Worm (Caenorhabditis elegans): ENCODE data around the gene nhr-92.
"Not testable (repeated sequence)": the region's sequence is repeated elsewhere in the genome, so short reads cannot be mapped to it uniquely, and the experiment has no call there.

The nhr-92 gene

DNA sequence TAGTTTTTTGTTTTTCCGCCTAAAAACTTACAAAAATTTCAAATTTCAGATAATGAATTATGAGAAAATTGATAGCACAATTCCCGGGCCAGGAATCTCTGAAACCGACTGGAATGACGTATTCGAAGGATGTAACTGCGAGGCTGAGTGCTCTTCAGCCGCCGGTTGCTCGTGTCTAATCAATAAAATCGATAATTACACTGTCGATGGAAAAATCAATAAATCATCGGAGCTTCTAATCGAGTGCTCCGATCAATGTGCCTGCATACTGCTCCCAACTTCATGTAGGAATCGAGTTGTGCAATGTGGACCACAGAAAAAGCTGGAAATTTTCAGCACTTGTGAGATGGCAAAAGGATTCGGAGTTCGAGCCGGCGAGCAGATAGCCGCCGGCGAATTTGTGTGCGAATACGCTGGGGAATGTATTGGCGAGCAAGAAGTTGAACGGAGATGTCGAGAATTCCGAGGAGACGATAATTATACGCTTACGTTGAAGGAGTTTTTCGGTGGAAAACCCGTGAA, 16.9 kb upstream of the nhr-92 start:
- TF ChIP-seq hlh-15 (tag; optimal IDR thresholded peaks at IDR 0.05) (no peak), sdc-2 (tag; optimal IDR thresholded peaks at IDR 0.05) (no peak), ceh-2 (tag; optimal IDR thresholded peaks at IDR 0.05) (no peak)

DNA sequence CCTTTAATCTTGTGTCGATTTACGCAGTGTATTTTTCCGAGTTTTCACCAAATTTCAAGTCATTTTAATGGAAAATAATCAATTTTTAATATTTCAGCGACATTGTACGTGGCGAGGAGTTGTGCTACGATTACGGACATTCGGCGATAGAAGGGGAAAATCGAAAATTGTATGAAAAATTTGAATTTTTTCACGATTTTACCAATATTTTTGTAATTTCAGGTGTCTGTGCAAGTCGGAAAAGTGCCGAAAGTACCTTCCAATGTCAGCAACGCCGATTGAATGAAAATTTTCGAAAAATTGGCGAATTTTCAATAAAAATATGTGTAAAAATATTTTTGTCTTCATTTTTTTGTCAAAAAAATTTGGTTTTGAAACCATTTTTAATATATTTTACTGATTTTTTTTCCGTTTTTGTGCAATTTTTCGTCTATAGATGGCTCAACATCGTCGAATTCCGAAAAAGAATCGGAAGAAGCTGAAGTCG, 14.6 kb upstream of the nhr-92 start, which contains the start of gene Y41D4B.11:
Gene Y41D4B.11, plus strand, starts transcription at position 437 of the 487 bp plus-strand sequence.
- TF ChIP-seq hlh-30 (tag; optimal IDR thresholded peaks at IDR 0.05; ENCODE audit: insufficient read depth): no peak
- no peak for TF ChIP-seq dmd-4 (tag; optimal IDR thresholded peaks at IDR 0.05; ENCODE audit: borderline replicate concordance)
- TF ChIP-seq sdc-2 (tag; optimal IDR thresholded peaks at IDR 0.05): no peak
- no peak for TF ChIP-seq ztf-16 (tag; optimal IDR thresholded peaks at IDR 0.05)
- no peak for TF ChIP-seq ceh-30 (tag; optimal IDR thresholded peaks at IDR 0.05)
- no peak for TF ChIP-seq ets-4 (tag; optimal IDR thresholded peaks at IDR 0.05)
- no peak for TF ChIP-seq odd-2 (tag; optimal IDR thresholded peaks at IDR 0.05)
- no peak for TF ChIP-seq syd-9 (tag; optimal IDR thresholded peaks at IDR 0.05)
- TF ChIP-seq sox-4 (tag; optimal IDR thresholded peaks at IDR 0.05): no peak
- no peak for TF ChIP-seq elt-4 (tag; optimal IDR thresholded peaks at IDR 0.05)
- no peak for TF ChIP-seq elt-2 (tag; optimal IDR thresholded peaks at IDR 0.05)

DNA sequence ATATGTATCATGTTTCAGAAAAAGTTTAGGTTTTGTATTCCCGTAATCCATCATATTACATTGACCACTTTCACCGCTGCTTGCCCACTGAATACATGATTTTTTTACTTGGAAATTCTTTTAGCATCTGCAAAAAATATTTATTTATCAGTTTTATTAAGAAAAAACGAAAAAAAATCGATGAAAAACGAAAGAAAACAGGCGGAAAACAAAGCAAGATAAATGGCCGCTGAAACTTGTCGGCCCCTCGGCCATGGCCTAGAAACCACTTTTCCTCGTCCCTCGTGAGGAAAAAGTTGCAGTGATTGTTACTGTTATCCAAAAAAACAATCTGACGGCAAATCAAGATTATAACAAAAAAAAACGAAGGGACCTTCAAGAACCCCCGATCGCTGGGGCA, 9.9 kb upstream of the nhr-92 start, which contains the start of gene dsl-3:
Gene dsl-3, plus strand, starts transcription at position 301 of the 400 bp plus-strand sequence.
- TF ChIP-seq rnt-1 (tag; optimal IDR thresholded peaks at IDR 0.05); pag-3 (tag; optimal IDR thresholded peaks at IDR 0.05; ENCODE audit: borderline replicate concordance); ceh-14 (tag; optimal IDR thresholded peaks at IDR 0.05): not testable (repeated sequence)

DNA sequence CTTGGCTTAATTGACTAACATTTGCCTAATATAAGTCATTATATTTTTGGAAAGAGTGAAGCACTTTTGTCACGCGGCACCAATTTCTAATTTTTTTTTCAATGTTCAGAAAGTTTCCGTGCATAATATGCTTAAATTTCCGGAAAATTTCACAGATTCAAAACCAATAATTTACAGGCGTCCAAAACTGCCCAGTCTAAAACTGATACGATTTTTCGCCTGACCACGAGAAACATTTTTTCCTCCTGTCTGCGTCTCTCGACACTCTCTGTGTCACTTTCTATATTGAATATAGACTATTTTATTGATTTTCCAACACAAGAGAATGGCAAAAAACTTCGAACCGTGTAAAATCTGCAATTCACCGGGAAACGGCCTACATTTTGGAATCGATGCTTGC, 6.3 kb upstream of the nhr-92 start, which contains the start of gene nhr-122:
Gene nhr-122, plus strand, starts transcription at position 301 of the 400 bp plus-strand sequence.
- TF ChIP-seq ceh-19 (GFP tag; optimal IDR thresholded peaks at IDR 0.05): no peak
- TF ChIP-seq pax-1 (tag; optimal IDR thresholded peaks at IDR 0.05): no peak
- no peak for TF ChIP-seq unc-3 (GFP tag; conservative IDR thresholded peaks at IDR 0.05)
- no peak for TF ChIP-seq unc-3 (tag; optimal IDR thresholded peaks at IDR 0.05)
- TF ChIP-seq lim-6 (tag; optimal IDR thresholded peaks at IDR 0.05): no peak
- TF ChIP-seq pag-3 (tag; optimal IDR thresholded peaks at IDR 0.05; ENCODE audit: borderline replicate concordance): no peak
- TF ChIP-seq hlh-15 (tag; optimal IDR thresholded peaks at IDR 0.05): no peak
- TF ChIP-seq ceh-30 (tag; optimal IDR thresholded peaks at IDR 0.05): no peak
- TF ChIP-seq F13H6.1 (tag; optimal IDR thresholded peaks at IDR 0.05): no peak
- no peak for TF ChIP-seq ceh-22 (tag; optimal IDR thresholded peaks at IDR 0.05)
- no peak for TF ChIP-seq T23F11.4 (GFP tag; optimal IDR thresholded peaks at IDR 0.05)
- TF ChIP-seq odd-2 (tag; optimal IDR thresholded peaks at IDR 0.05): no peak
- TF ChIP-seq ceh-14 (tag; optimal IDR thresholded peaks at IDR 0.05): no peak
- TF ChIP-seq ceh-45 (GFP tag; IDR thresholded peaks at IDR 0.05): no peak

DNA sequence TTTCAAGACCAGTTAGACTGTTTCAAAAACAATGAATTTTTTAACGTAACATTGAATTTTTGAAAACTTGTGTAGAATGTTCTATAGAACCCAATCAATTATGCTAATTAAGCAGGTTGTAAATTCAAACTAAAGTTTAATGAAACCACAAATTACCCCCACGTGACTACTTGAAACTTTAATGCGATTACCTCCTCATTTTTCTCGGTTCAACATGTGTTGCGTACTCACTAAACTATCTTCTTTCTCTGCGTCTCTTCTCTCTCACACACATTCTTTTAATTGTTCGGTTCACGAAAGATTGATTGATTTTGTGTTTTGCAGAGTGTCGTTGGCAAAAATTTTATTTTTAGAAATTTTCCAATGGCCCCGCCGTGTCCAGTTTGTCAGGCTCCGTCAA, 3.8 kb downstream of the nhr-92 start, which contains the start of gene nhr-87:
Gene nhr-87, plus strand, starts transcription at position 318 of the 400 bp plus-strand sequence.
- TF ChIP-seq unc-55 (GFP tag; optimal IDR thresholded peaks at IDR 0.05): peak; percentile 50
- TF ChIP-seq ahr-1 (tag; optimal IDR thresholded peaks at IDR 0.05): no peak

DNA sequence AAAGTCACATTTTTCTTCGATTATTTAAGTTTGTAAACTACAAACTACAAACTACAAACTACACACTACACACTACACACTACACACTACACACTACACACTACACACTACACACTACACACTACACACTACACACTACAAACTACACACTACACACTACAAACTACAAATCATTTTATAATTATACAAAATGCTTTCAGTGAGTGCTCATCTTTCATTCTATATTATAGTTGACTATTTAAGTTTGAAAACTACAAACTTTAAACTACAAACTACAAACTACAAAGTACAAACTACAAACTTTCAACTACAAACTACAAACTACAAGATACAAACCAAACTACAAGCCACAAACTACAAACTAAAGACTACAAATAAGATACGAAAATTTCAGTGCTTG, 4.6 kb downstream of the nhr-92 start:
- TF ChIP-seq sox-4 (tag; optimal IDR thresholded peaks at IDR 0.05) (no peak), ceh-30 (tag; optimal IDR thresholded peaks at IDR 0.05) (peak; percentile 99)

DNA sequence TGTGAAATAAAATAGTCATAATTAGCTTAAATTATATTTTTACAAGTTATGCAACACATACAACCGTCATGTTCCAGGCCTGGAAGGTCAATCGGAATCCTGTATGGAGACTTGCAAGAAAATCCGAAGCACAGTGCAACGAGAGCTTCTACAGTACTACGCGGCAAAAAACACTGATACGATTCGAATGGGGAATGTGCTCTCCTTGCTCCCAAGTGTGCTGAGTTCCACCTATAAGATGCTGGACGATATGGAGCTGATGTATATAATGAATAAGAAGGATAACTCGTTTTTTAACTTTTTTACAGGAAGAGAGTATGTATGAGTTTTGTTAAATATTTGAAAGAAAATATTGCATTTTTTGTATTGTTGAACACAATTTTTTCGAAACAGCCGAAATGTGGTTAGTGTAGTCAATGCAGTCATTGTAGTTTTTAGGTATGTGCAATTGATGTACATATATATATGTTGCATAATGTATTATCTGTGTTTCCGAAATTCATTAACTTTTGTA, 6.5 kb downstream of the nhr-92 start, which contains the start of gene nhr-146:
Gene nhr-146, plus strand, starts transcription at position 464 of the 514 bp plus-strand sequence.
- no peak for TF ChIP-seq elt-4 (tag; optimal IDR thresholded peaks at IDR 0.05)
- TF ChIP-seq ahr-1 (tag; optimal IDR thresholded peaks at IDR 0.05): no peak
- no peak for TF ChIP-seq zip-5 (tag; optimal IDR thresholded peaks at IDR 0.05)
- TF ChIP-seq tbx-7 (tag; optimal IDR thresholded peaks at IDR 0.05): no peak
- no peak for TF ChIP-seq nhr-232 (tag; optimal IDR thresholded peaks at IDR 0.05)
